Worm (Caenorhabditis elegans) whole organism, young adult: ENCODE results near the gene W06G6.10.

Experiments used
- C06A6.2 ChIP-seq: fragments of 200-800 bp; sonication (Bioruptor generic); conservative IDR thresholded peaks from 2 replicates; pipeline ENCODE4 v1.3.6; 2022; ENCODE audit warnings: missing genetic modification characterization, missing compliant biosample characterization
- D2030.7 ChIP-seq: fragments of 200-800 bp; sonication (Bioruptor generic); IDR thresholded peaks from 2 replicates; pipeline ENCODE4 v1.3.6; 2022; ENCODE audit warnings: missing genetic modification reagents, missing genetic modification characterization, missing compliant biosample characterization
- F57A8.1 ChIP-seq: fragments of 200-800 bp; sonication (Bioruptor generic); optimal IDR thresholded peaks from 2 replicates; lab custom pipeline; 2018; ENCODE audit warnings: mild to moderate bottlenecking, missing genetic modification characterization, moderate library complexity, missing compliant biosample characterization
- F57C9.4 ChIP-seq: sonication (generic microtip); optimal IDR thresholded peaks from 2 replicates; lab custom pipeline; 2017; ENCODE audit warnings: mild to moderate bottlenecking, missing genetic modification characterization, missing compliant biosample characterization
- Y56A3A.18 ChIP-seq: fragments of 200-800 bp; sonication (Bioruptor generic); IDR thresholded peaks from 2 replicates; pipeline ENCODE4 v1.3.6; 2022; ENCODE audit warnings: missing genetic modification reagents, missing genetic modification characterization, missing compliant biosample characterization
- Y67H2A.10 ChIP-seq: fragments of 200-800 bp; sonication (Bioruptor generic); conservative IDR thresholded peaks from 2 replicates; pipeline ENCODE4 v1.3.6; 2022; ENCODE audit warnings: missing genetic modification reagents, missing genetic modification characterization, missing compliant biosample characterization
- athp-1 ChIP-seq: sonication (generic microtip); optimal IDR thresholded peaks from 2 replicates; lab custom pipeline; 2017; ENCODE audit warnings: mild to moderate bottlenecking, missing genetic modification characterization, missing compliant biosample characterization
- attf-6 ChIP-seq: fragments of 200-800 bp; sonication (Bioruptor generic); IDR thresholded peaks from 2 replicates; pipeline ENCODE4 v1.3.6; 2022; ENCODE audit warnings: missing genetic modification reagents, missing genetic modification characterization, missing compliant biosample characterization
- bed-1 ChIP-seq: fragments of 200-800 bp; sonication (Bioruptor generic); IDR thresholded peaks from 2 replicates; pipeline ENCODE4 v1.3.6; 2022; ENCODE audit warnings: missing genetic modification reagents, missing genetic modification characterization, missing compliant biosample characterization
- bed-2 ChIP-seq: fragments of 200-800 bp; sonication (Bioruptor generic); IDR thresholded peaks from 2 replicates; pipeline ENCODE4 v1.3.6; 2022; ENCODE audit warnings: missing genetic modification reagents, missing genetic modification characterization, missing compliant biosample characterization
- ccch-3 ChIP-seq: fragments of 200-800 bp; sonication (Bioruptor generic); optimal IDR thresholded peaks from 2 replicates; lab custom pipeline; 2018; ENCODE audit warnings: mild to moderate bottlenecking, missing genetic modification characterization, missing compliant biosample characterization
- cebp-2 ChIP-seq: fragments of 200-800 bp; sonication (Bioruptor generic); IDR thresholded peaks from 2 replicates; pipeline ENCODE4 v1.3.6; 2022; ENCODE audit warnings: missing genetic modification characterization, missing compliant biosample characterization
- chd-7 ChIP-seq: sonication (generic microtip); optimal IDR thresholded peaks from 2 replicates; lab custom pipeline; 2016; ENCODE audit warnings: mild to moderate bottlenecking, missing genetic modification characterization, moderate library complexity, missing compliant biosample characterization
- die-1 ChIP-seq: sonication (generic microtip); optimal IDR thresholded peaks from 2 replicates; lab custom pipeline; 2016; ENCODE audit warnings: missing genotype, mild to moderate bottlenecking, missing genetic modification characterization, missing compliant biosample characterization
- ekl-4 ChIP-seq: fragments of 200-800 bp; sonication (Bioruptor generic); IDR thresholded peaks from 2 replicates; pipeline ENCODE4 v1.3.6; 2022; ENCODE audit warnings: missing genetic modification reagents, missing genetic modification characterization, missing compliant biosample characterization
- ets-4 ChIP-seq: fragments of 200-800 bp; sonication (Bioruptor generic); optimal IDR thresholded peaks from 2 replicates; lab custom pipeline; 2018; ENCODE audit warnings: mild to moderate bottlenecking, missing genetic modification characterization, missing compliant biosample characterization
- him-1 ChIP-seq: sonication (generic microtip); optimal IDR thresholded peaks from 2 replicates; lab custom pipeline; 2016; ENCODE audit warnings: missing genotype, missing genetic modification reagents, missing genetic modification characterization, missing compliant biosample characterization
- hlh-12 ChIP-seq: sonication (generic microtip); optimal IDR thresholded peaks from 2 replicates; lab custom pipeline; 2016; ENCODE audit warnings: missing genetic modification characterization, missing compliant biosample characterization
- hlh-26 ChIP-seq: fragments of 200-800 bp; sonication (Bioruptor generic); conservative IDR thresholded peaks from 2 replicates; pipeline ENCODE4 v1.3.6; 2022; ENCODE audit warnings: missing genetic modification reagents, missing genetic modification characterization, missing compliant biosample characterization
- hrde-1 ChIP-seq: sonication (generic microtip); optimal IDR thresholded peaks from 2 replicates; lab custom pipeline; 2016; ENCODE audit warnings: missing genetic modification characterization, mild to moderate bottlenecking, missing compliant biosample characterization, moderate library complexity, missing genotype, missing genetic modification reagents, borderline replicate concordance
- hsf-1 ChIP-seq: fragments of 200-800 bp; sonication (Bioruptor generic); IDR thresholded peaks from 2 replicates; pipeline ENCODE4 v1.3.6; 2022; ENCODE audit warnings: missing genetic modification reagents, missing genetic modification characterization, missing compliant biosample characterization
- let-526 ChIP-seq: fragments of 200-800 bp; sonication (Bioruptor generic); IDR thresholded peaks from 2 replicates; pipeline ENCODE4 v1.3.6; 2022; ENCODE audit warnings: missing genetic modification reagents, missing genetic modification characterization, missing compliant biosample characterization
- let-607 ChIP-seq, 2 experiments: fragments of 200-800 bp in 1 of 2; sonication (Bioruptor generic) in 1 of 2; sonication (generic microtip) in 1 of 2; optimal IDR thresholded peaks; 2 replicates each; lab custom pipeline; 2016 to 2018; ENCODE audit warnings: mild to moderate bottlenecking in 2 of 2, missing compliant biosample characterization in 2 of 2, missing genetic modification characterization in 2 of 2, moderate library complexity in 2 of 2, missing genotype in 1 of 2
- lin-40 ChIP-seq: sonication (generic microtip); optimal IDR thresholded peaks from 2 replicates; lab custom pipeline; 2016; ENCODE audit warnings: missing genetic modification characterization, mild to moderate bottlenecking, missing compliant biosample characterization, missing genotype, missing genetic modification reagents
- lin-54 ChIP-seq: fragments of 200-800 bp; sonication (Bioruptor generic); optimal IDR thresholded peaks from 2 replicates; lab custom pipeline; 2018; ENCODE audit warnings: mild to moderate bottlenecking, missing genetic modification characterization, missing compliant biosample characterization
- madf-10 ChIP-seq: sonication (generic microtip); optimal IDR thresholded peaks from 2 replicates; lab custom pipeline; 2016; ENCODE audit warnings: mild to moderate bottlenecking, missing genetic modification characterization, missing compliant biosample characterization
- madf-6 ChIP-seq: fragments of 200-800 bp; sonication (Bioruptor generic); IDR thresholded peaks from 2 replicates; pipeline ENCODE4 v1.3.6; 2022; ENCODE audit warnings: missing genetic modification reagents, missing genetic modification characterization, missing compliant biosample characterization
- mcd-1 ChIP-seq: fragments of 200-800 bp; sonication (Bioruptor generic); IDR thresholded peaks from 2 replicates; pipeline ENCODE4 v1.3.6; 2022; ENCODE audit warnings: missing genetic modification reagents, missing genetic modification characterization, missing compliant biosample characterization
- mxl-1 ChIP-seq: sonication (generic microtip); optimal IDR thresholded peaks from 2 replicates; lab custom pipeline; 2016; ENCODE audit warnings: missing genetic modification characterization, missing compliant biosample characterization
- nhr-27 ChIP-seq: fragments of 200-800 bp; sonication (Bioruptor generic); optimal IDR thresholded peaks from 2 replicates; lab custom pipeline; 2018; ENCODE audit warnings: mild to moderate bottlenecking, missing genetic modification characterization, moderate library complexity, missing compliant biosample characterization
- nhr-80 ChIP-seq: sonication (generic microtip); optimal IDR thresholded peaks from 2 replicates; lab custom pipeline; 2016; ENCODE audit warnings: missing genetic modification characterization, missing compliant biosample characterization
- nhr-90 ChIP-seq: sonication (generic microtip); optimal IDR thresholded peaks from 2 replicates; lab custom pipeline; 2016; ENCODE audit warnings: missing genotype, mild to moderate bottlenecking, missing genetic modification characterization, missing compliant biosample characterization
- pbrm-1 ChIP-seq: fragments of 200-800 bp; sonication (Bioruptor generic); IDR thresholded peaks from 2 replicates; pipeline ENCODE4 v1.3.6; 2022; ENCODE audit warnings: missing genetic modification reagents, missing genetic modification characterization, missing compliant biosample characterization
- snpc-3.4 ChIP-seq: sonication (generic microtip); optimal IDR thresholded peaks from 2 replicates; lab custom pipeline; 2017; ENCODE audit warnings: missing genetic modification characterization, mild to moderate bottlenecking, missing compliant biosample characterization, antibody characterized with exemption, moderate library complexity, missing genotype, missing genetic modification reagents
- zim-3 ChIP-seq: sonication (generic microtip); optimal IDR thresholded peaks from 2 replicates; lab custom pipeline; 2017; ENCODE audit warnings: mild to moderate bottlenecking, missing genetic modification characterization, moderate library complexity, missing compliant biosample characterization
- ztf-26 ChIP-seq: sonication (generic microtip); optimal IDR thresholded peaks from 2 replicates; lab custom pipeline; 2017; ENCODE audit warnings: missing genetic modification characterization, missing compliant biosample characterization
- ztf-28 ChIP-seq: fragments of 200-800 bp; sonication (Bioruptor generic); IDR thresholded peaks from 2 replicates; pipeline ENCODE4 v1.3.6; 2022; ENCODE audit warnings: missing genetic modification reagents, missing genetic modification characterization, missing compliant biosample characterization
- ztf-3 ChIP-seq: fragments of 200-800 bp; sonication (Bioruptor generic); optimal IDR thresholded peaks from 2 replicates; lab custom pipeline; 2018; ENCODE audit warnings: mild to moderate bottlenecking, missing genetic modification characterization, missing compliant biosample characterization

Gene W06G6.10

DNA sequence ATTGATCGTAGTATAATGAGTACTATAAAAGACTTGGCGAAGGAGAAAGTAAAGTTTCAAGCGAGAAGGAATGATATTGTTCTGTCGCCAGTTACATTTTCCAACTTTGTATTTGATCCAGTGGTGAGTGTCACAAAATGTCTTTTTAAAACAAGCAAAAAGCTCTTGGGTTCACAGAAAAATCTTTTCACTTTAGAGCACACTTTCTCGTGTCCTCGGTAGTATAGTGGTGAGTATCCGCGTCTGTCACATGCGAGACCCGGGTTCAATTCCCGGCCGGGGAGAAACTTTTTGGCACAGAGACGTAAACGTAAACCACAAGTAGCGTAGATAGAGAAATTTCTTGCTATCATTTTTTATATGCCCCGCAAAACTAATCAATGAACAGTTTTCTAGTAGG, 6.6 kb downstream of the W06G6.10 start (continued):
- TF ChIP-seq cebp-2 (0 out of 2 replicates have a peak, but pooled peaks have one; percentile 77), madf-6 (GFP tag; lab: Robert Waterston, UW) (peak; percentile 45; the same call in 1 of the 2 replicates), let-526 (GFP tag; lab: Robert Waterston, UW) (no peak), ztf-26 (tag; lab: Kevin White, UChicago) (no peak), hsf-1 (GFP tag; lab: Robert Waterston, UW) (0 out of 2 replicates have a peak, but pooled peaks have one; percentile 42), pbrm-1 (GFP tag; lab: Robert Waterston, UW) (0 out of 2 replicates have a peak, but pooled peaks have one; percentile 53), him-1 (tag; lab: Kevin White, UChicago) (peak; percentile 71), die-1 (tag; lab: Kevin White, UChicago) (peak; percentile 69), nhr-80 (tag; lab: Kevin White, UChicago) (peak; percentile 5), snpc-3.4 (tag; lab: Kevin White, UChicago) (peak; percentile 39), nhr-90 (tag; lab: Kevin White, UChicago) (peak; percentile 64), athp-1 (tag; lab: Kevin White, UChicago) (peak; percentile 7), lin-54 (GFP tag; lab: Kevin White, UChicago) (peak; percentile 16), ztf-28 (GFP tag; lab: Robert Waterston, UW) (no peak), hrde-1 (tag; lab: Kevin White, UChicago) (peak; percentile 22), Y56A3A.18 (GFP tag; lab: Robert Waterston, UW) (0 out of 2 replicates have a peak, but pooled peaks have one; percentile 53), bed-2 (GFP tag; lab: Robert Waterston, UW) (no peak), attf-6 (peak; percentile 83), madf-10 (tag; lab: Kevin White, UChicago) (peak; percentile 8), hlh-12 (no peak), mxl-1 (tag; lab: Kevin White, UChicago) (peak; percentile 25), ekl-4 (GFP tag; lab: Robert Waterston, UW) (no peak), chd-7 (tag; lab: Kevin White, UChicago) (peak; percentile 22)
- TF ChIP-seq, all 124 proteins: peak for 32

DNA sequence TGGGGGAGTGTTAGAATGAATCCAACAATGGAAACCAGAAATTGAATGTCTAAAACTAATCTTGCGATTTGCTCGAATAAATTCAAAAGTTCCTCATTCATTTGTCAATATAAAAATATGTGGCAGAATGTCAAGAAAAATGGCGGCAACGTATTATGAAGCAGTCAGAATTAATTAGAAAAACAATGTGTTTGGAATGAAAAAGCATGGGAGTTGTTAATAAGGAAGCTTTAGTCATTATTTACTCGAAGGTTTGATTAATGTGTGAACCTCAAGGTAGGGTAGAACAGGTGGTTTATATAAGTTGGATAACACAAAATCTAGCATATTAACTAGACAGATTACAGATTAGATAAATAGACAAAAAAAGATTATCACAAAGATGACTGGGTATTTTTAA, 8.8 kb downstream of the W06G6.10 start, which contains the start of gene srw-76:
srw-76 (minus strand) TSS at position 101 of the 400 bp plus-strand sequence.
- TF ChIP-seq bed-1 (GFP tag; lab: Robert Waterston, UW) (no peak), F57A8.1 (GFP tag; lab: Kevin White, UChicago) (no peak), zim-3 (tag; lab: Kevin White, UChicago) (no peak), attf-6 (no peak), lin-40 (tag; lab: Kevin White, UChicago) (no peak), hlh-26 (GFP tag; lab: Robert Waterston, UW) (no peak), madf-10 (tag; lab: Kevin White, UChicago) (no peak), F57C9.4 (tag; lab: Kevin White, UChicago) (no peak)

DNA sequence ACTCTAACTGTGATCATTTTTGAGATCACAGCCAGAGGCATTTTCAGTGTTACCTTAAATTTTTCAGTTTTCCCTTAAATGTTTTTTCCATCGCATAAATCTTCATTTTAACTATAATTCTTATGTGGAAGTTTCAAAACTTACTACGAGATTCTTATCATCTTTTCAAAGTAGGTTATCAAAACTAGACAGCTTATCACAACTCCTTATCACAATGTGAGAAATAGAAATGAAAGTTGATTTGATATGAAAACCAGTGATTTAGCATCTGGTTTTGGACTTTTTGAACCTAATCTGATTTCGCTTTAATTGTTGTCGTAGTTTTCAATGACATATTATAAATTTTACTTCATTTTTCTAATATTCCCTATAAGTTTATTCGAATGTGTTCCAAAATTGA, 11.1 kb downstream of the W06G6.10 start, which contains the start of gene mltn-11:
mltn-11 (plus strand) TSS at position 276 of the 400 bp plus-strand sequence.
- TF ChIP-seq Y67H2A.10 (GFP tag; lab: Robert Waterston, UW): no peak
- TF ChIP-seq C06A6.2 (GFP tag; lab: Robert Waterston, UW): no peak
- TF ChIP-seq D2030.7: no peak
- no peak for TF ChIP-seq mcd-1 (GFP tag; lab: Robert Waterston, UW)
- no peak for TF ChIP-seq let-607 (tag; optimal IDR thresholded peaks at IDR 0.05; lab: Kevin White, UChicago)
- no peak for TF ChIP-seq ets-4
- no peak for TF ChIP-seq ccch-3
- TF ChIP-seq nhr-27: no peak
- no peak for TF ChIP-seq ztf-3
